Fruit fly (Drosophila melanogaster) whole organism, prepupa: Measurements from ENCODE around the gene CG14106.

Experiments
- CG10631 ChIP-seq: fragments of 200-800 bp; sonication (Bioruptor generic); optimal IDR thresholded peaks from 2 replicates; lab custom pipeline; 2016; ENCODE audit warnings: missing biosample characterization, missing genetic modification characterization
- CG11902 ChIP-seq: fragments of 200-800 bp; sonication (Bioruptor generic); optimal IDR thresholded peaks from 3 replicates; lab custom pipeline; 2016; ENCODE audit warnings: missing biosample characterization, missing genetic modification characterization
- CG3032 ChIP-seq: fragments of 200-800 bp; optimal IDR thresholded peaks from 2 replicates; lab custom pipeline; 2019; ENCODE audit warnings: missing biosample characterization, mild to moderate bottlenecking, missing genetic modification characterization, moderate library complexity
- CG8119 ChIP-seq: fragments of 200-800 bp; sonication (Bioruptor generic); IDR thresholded peaks from 3 replicates; pipeline ENCODE4 v1.3.6; 2022; ENCODE audit warnings: missing biosample characterization, missing genetic modification characterization
- Ets21C ChIP-seq: fragments of 200-800 bp; sonication (Bioruptor generic); optimal IDR thresholded peaks from 3 replicates; lab custom pipeline; 2016; ENCODE audit warnings: missing biosample characterization, missing genetic modification characterization
- OdsH ChIP-seq: fragments of 200-800 bp; sonication (Bioruptor generic); optimal IDR thresholded peaks from 3 replicates; lab custom pipeline; 2016; ENCODE audit warnings: missing biosample characterization, missing genetic modification characterization
- Sox14 ChIP-seq: fragments of 200-800 bp; sonication (Bioruptor generic); optimal IDR thresholded peaks from 3 replicates; lab custom pipeline; 2016; ENCODE audit warnings: missing biosample characterization, missing genetic modification characterization
- fd85E ChIP-seq: fragments of 200-800 bp; sonication (Bioruptor generic); optimal IDR thresholded peaks from 3 replicates; lab custom pipeline; 2016; ENCODE audit warnings: missing biosample characterization, missing genetic modification characterization
- ss ChIP-seq, 2 experiments: fragments of 200-800 bp; sonication (Bioruptor generic); optimal IDR thresholded peaks; 2 replicates in 1 of 2; 3 replicates in 1 of 2; lab custom pipeline; 2017 to 2018; ENCODE audit warnings: mild to moderate bottlenecking in 2 of 2, missing biosample characterization in 2 of 2, missing genetic modification characterization in 2 of 2, moderate library complexity in 1 of 2

DNA sequence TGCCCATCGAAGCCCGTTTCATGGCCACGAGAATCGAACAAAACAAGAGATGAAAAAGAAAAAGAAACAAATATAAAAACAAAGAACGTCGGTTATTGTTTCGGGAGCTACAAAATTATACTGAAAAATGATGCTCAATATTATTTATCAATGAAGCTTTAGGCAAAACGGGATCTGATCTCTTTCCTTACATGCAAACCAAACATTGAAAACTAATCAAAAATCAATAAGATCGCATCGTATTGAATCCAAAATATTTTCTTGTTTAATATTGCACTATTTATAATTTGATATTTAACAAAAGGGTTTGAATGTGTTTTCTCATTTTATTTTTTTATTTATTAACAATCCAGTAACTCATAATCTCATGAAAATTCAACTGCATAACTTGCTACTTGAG is at the start of gene CG14106:
- TF ChIP-seq OdsH (GFP tag; lab: Kevin White, UChicago) (no peak), Ets21C (GFP tag; lab: Kevin White, UChicago) (no peak), ss (GFP tag; optimal IDR thresholded peaks at IDR 0.05; lab: Kevin White, UChicago) (no peak), CG8119 (GFP tag; lab: Robert Waterston, UW) (no peak), CG10631 (GFP tag; lab: Kevin White, UChicago) (no peak), CG11902 (GFP tag; lab: Kevin White, UChicago) (no peak), CG3032 (no peak), Sox14 (GFP tag; lab: Kevin White, UChicago) (no peak), fd85E (GFP tag; lab: Kevin White, UChicago) (no peak)
